Worm (Caenorhabditis elegans) whole organism, late embryonic: ENCODE measurements around the gene cpg-24.
"Not testable (repeated sequence)": the region's sequence is repeated elsewhere in the genome, so short reads cannot be mapped to it uniquely, and the experiment has no call there.

Experiments used
- C38D4.7 ChIP-seq: fragments of 200-800 bp; sonication (Bioruptor generic); optimal IDR thresholded peaks from 2 replicates; lab custom pipeline; 2018; ENCODE audit warnings: mild to moderate bottlenecking, missing genetic modification characterization, moderate library complexity, missing compliant biosample characterization
- K02D7.2 ChIP-seq: sonication (generic microtip); optimal IDR thresholded peaks from 2 replicates; lab custom pipeline; 2017; ENCODE audit warnings: mild to moderate bottlenecking, missing genetic modification characterization, missing compliant biosample characterization
- K09A11.1 ChIP-seq: sonication (generic microtip); optimal IDR thresholded peaks from 2 replicates; lab custom pipeline; 2017; ENCODE audit warnings: antibody characterized with exemption, mild to moderate bottlenecking, missing genetic modification characterization, missing compliant biosample characterization; ENCODE audit not compliant: insufficient read depth
- Y22D7AL.16 ChIP-seq: sonication (generic microtip); optimal IDR thresholded peaks from 2 replicates; lab custom pipeline; 2016; ENCODE audit warnings: missing genetic modification characterization, missing compliant biosample characterization
- ama-1 ChIP-seq: fragments of 150-350 bp; optimal IDR thresholded peaks from 2 replicates; lab custom pipeline; 2014
- ceh-18 ChIP-seq: sonication (generic microtip); optimal IDR thresholded peaks from 2 replicates; lab custom pipeline; 2016; ENCODE audit warnings: missing genetic modification characterization, missing compliant biosample characterization
- ceh-19 ChIP-seq: fragments of 200-800 bp; sonication (Bioruptor generic); optimal IDR thresholded peaks from 2 replicates; lab custom pipeline; 2018; ENCODE audit warnings: mild to moderate bottlenecking, missing genetic modification characterization, missing compliant biosample characterization
- ceh-24 ChIP-seq: sonication (generic microtip); optimal IDR thresholded peaks from 2 replicates; lab custom pipeline; 2016; ENCODE audit warnings: mild to moderate bottlenecking, missing genetic modification characterization, missing compliant biosample characterization
- ceh-31 ChIP-seq: sonication (generic microtip); optimal IDR thresholded peaks from 2 replicates; lab custom pipeline; 2016; ENCODE audit warnings: missing genetic modification characterization, missing compliant biosample characterization
- ceh-48 ChIP-seq: sonication (generic microtip); optimal IDR thresholded peaks from 2 replicates; lab custom pipeline; 2016; ENCODE audit warnings: missing genetic modification characterization, inconsistent platforms, missing compliant biosample characterization
- ceh-6 ChIP-seq: fragments of 200-800 bp; sonication (Bioruptor generic); optimal IDR thresholded peaks from 2 replicates; lab custom pipeline; 2018; ENCODE audit warnings: mild to moderate bottlenecking, missing genetic modification characterization, missing compliant biosample characterization
- che-1 ChIP-seq: sonication (generic microtip); optimal IDR thresholded peaks from 2 replicates; lab custom pipeline; 2016; ENCODE audit warnings: mild to moderate bottlenecking, missing genetic modification characterization, missing compliant biosample characterization
- dmd-4 ChIP-seq: sonication (generic microtip); optimal IDR thresholded peaks from 2 replicates; lab custom pipeline; 2016; ENCODE audit warnings: borderline replicate concordance, missing genetic modification characterization, missing compliant biosample characterization
- elt-2 ChIP-seq: sonication (generic microtip); optimal IDR thresholded peaks from 2 replicates; lab custom pipeline; 2016; ENCODE audit warnings: missing genetic modification reagents, missing genetic modification characterization, missing compliant biosample characterization
- ets-4 ChIP-seq: sonication (generic microtip); optimal IDR thresholded peaks from 2 replicates; lab custom pipeline; 2016; ENCODE audit warnings: missing genetic modification characterization, missing compliant biosample characterization
- eyg-1 ChIP-seq: sonication (generic microtip); optimal IDR thresholded peaks from 2 replicates; lab custom pipeline; 2016; ENCODE audit warnings: missing genotype, missing genetic modification characterization, missing compliant biosample characterization
- fkh-10 ChIP-seq: fragments of 150-350 bp; optimal IDR thresholded peaks from 2 replicates; lab custom pipeline; 2014; ENCODE audit warnings: missing biosample characterization, missing genetic modification reagents, missing genetic modification characterization
- hlh-30 ChIP-seq: sonication (generic microtip); optimal IDR thresholded peaks from 2 replicates; lab custom pipeline; 2017; ENCODE audit warnings: antibody characterized with exemption, missing genetic modification characterization, missing compliant biosample characterization; ENCODE audit not compliant: insufficient read depth
- hlh-6 ChIP-seq: sonication (generic microtip); optimal IDR thresholded peaks from 2 replicates; lab custom pipeline; 2016; ENCODE audit warnings: missing genotype, missing genetic modification characterization, missing compliant biosample characterization
- hlh-8 ChIP-seq: sonication (generic microtip); optimal IDR thresholded peaks from 2 replicates; lab custom pipeline; 2016; ENCODE audit warnings: missing genotype, missing genetic modification characterization, missing compliant biosample characterization
- lim-6 ChIP-seq: sonication (generic microtip); optimal IDR thresholded peaks from 2 replicates; lab custom pipeline; 2016; ENCODE audit warnings: missing genetic modification characterization, missing compliant biosample characterization
- lin-11 ChIP-seq: fragments of 200-800 bp; sonication (Bioruptor generic); optimal IDR thresholded peaks from 2 replicates; lab custom pipeline; 2018; ENCODE audit warnings: mild to moderate bottlenecking, missing genetic modification characterization, missing compliant biosample characterization
- nfya-1 ChIP-seq: sonication (generic microtip); optimal IDR thresholded peaks from 2 replicates; lab custom pipeline; 2017; ENCODE audit warnings: missing genetic modification characterization, mild to moderate bottlenecking, missing compliant biosample characterization, antibody characterized with exemption, moderate library complexity
- nhr-11 ChIP-seq: fragments of 150-350 bp; optimal IDR thresholded peaks from 2 replicates; lab custom pipeline; 2014; ENCODE audit warnings: missing biosample characterization, missing genetic modification characterization
- pag-3 ChIP-seq: sonication (generic microtip); optimal IDR thresholded peaks from 2 replicates; lab custom pipeline; 2016; ENCODE audit warnings: missing compliant biosample characterization, missing genetic modification characterization, borderline replicate concordance
- pat-9 ChIP-seq: fragments of 200-800 bp; sonication (Bioruptor generic); optimal IDR thresholded peaks from 2 replicates; lab custom pipeline; 2018; ENCODE audit warnings: mild to moderate bottlenecking, missing genetic modification characterization, moderate library complexity, missing compliant biosample characterization
- pax-1 ChIP-seq: fragments of 150-350 bp; optimal IDR thresholded peaks from 2 replicates; lab custom pipeline; 2014; ENCODE audit warnings: missing biosample characterization, missing genetic modification characterization
- pha-2 ChIP-seq: sonication (generic microtip); optimal IDR thresholded peaks from 2 replicates; lab custom pipeline; 2017; ENCODE audit warnings: mild to moderate bottlenecking, missing genetic modification characterization, missing compliant biosample characterization
- pha-4 ChIP-seq: fragments of 150-350 bp; optimal IDR thresholded peaks from 2 replicates; lab custom pipeline; 2018; ENCODE audit warnings: missing biosample characterization, missing genetic modification reagents, missing genetic modification characterization
- pqm-1 ChIP-seq: sonication (generic microtip); optimal IDR thresholded peaks from 2 replicates; lab custom pipeline; 2016; ENCODE audit warnings: missing genetic modification characterization, missing compliant biosample characterization
- ref-2 ChIP-seq: sonication (generic microtip); optimal IDR thresholded peaks from 2 replicates; lab custom pipeline; 2016; ENCODE audit warnings: missing genetic modification characterization, missing compliant biosample characterization
- rnt-1 ChIP-seq: sonication (generic microtip); optimal IDR thresholded peaks from 2 replicates; lab custom pipeline; 2016; ENCODE audit warnings: missing genetic modification characterization, missing compliant biosample characterization
- tbx-2 ChIP-seq: sonication (generic microtip); optimal IDR thresholded peaks from 2 replicates; lab custom pipeline; 2016; ENCODE audit warnings: missing genetic modification characterization, missing compliant biosample characterization
- unc-3 ChIP-seq, 2 experiments: fragments of 200-800 bp in 1 of 2; sonication (Bioruptor generic) in 1 of 2; sonication (generic microtip) in 1 of 2; conservative IDR thresholded peaks in 1 of 2; optimal IDR thresholded peaks in 1 of 2; 2 replicates each; pipeline versions ENCODE4 v1.3.6 to Lab custom; 2016 to 2022; ENCODE audit warnings: missing compliant biosample characterization in 2 of 2, missing genetic modification characterization in 2 of 2, missing genetic modification reagents in 1 of 2
- unc-55 ChIP-seq: sonication (generic microtip); optimal IDR thresholded peaks from 2 replicates; lab custom pipeline; 2017; ENCODE audit warnings: missing biosample characterization, missing genetic modification reagents, missing genetic modification characterization
- ztf-16 ChIP-seq: sonication (generic microtip); optimal IDR thresholded peaks from 2 replicates; lab custom pipeline; 2017; ENCODE audit warnings: missing genetic modification characterization, missing compliant biosample characterization

The cpg-24 gene

DNA sequence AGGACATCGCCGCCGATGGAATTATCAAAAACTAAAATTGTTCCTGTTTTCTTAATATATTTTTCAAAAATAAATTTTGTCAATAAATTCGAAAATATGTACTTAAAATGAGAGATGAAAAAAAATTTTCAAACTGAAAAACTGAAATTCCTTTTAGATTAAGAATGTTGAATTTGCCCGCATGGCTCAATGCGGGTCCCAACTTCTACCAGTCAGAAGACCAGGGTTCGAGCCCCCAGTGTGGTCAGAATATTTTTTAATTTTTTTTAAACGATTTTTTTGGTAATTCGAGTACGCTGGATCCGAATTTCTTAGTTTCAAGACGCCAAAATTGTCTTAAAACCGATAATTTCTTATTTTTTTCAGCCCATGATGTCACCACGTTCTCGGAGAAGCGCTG lies 5.6 kb downstream of the cpg-24 start:
- no peak for TF ChIP-seq dmd-4
- TF ChIP-seq tbx-2: no peak
- no peak for TF ChIP-seq unc-3 (GFP tag; conservative IDR thresholded peaks at IDR 0.05; lab: Robert Waterston, UW)
- TF ChIP-seq unc-3 (tag; optimal IDR thresholded peaks at IDR 0.05; lab: Kevin White, UChicago): no peak

DNA sequence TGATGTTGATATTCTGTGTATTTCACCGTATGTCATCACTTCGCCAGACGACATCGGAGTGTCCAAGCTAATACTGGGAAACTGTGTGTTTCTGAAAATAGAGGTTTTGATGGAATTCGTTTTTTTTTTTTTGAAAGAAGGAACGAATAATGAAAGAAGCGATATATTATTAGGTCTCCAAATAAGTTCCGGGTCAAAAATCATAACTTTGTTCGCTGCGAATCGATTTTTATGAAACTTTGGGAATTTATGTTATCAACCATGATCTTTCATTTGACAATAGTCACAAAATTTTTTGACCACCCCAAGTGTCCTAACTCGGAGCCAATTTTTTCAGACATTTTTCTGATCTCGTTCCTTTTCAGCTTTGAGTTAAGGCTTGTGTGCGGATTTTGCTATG lies 13.4 kb downstream of the cpg-24 start, which contains the start of gene nhr-274:
nhr-274 (minus strand) TSS at position 101 of the 400 bp plus-strand sequence.
- TF ChIP-seq ceh-31; ref-2; elt-2 (tag; lab: Kevin White, UChicago): not testable (repeated sequence)

DNA sequence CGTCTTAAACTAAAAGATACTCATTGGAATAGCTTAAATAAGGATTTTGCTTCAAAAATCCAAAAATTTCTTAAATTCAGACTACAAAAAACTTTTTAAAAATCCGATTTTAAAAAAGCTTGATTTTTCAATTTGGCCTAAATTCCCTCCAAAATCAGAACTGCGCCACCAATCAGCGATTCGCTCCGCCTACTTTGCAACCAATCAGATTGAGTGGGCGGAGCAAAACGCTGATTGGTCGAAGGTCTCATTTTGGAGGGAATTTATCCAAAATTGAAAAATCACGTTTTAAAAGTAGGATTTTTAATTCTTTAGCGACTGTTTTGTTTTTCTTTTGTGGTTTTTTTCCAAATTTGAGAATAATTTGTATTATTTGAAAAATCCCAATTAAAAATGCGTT lies 17.6 kb downstream of the cpg-24 start:
- TF ChIP-seq dmd-4 (no peak), lim-6 (tag; lab: Kevin White, UChicago) (no peak), eyg-1 (no peak), fkh-10 (GFP tag; lab: Kevin White, UChicago) (no peak), che-1 (no peak), ceh-6 (GFP tag; lab: Kevin White, UChicago) (no peak), nfya-1 (tag; lab: Kevin White, UChicago) (peak; percentile 97), unc-3 (GFP tag; conservative IDR thresholded peaks at IDR 0.05; lab: Robert Waterston, UW) (no peak), unc-3 (tag; optimal IDR thresholded peaks at IDR 0.05; lab: Kevin White, UChicago) (no peak)

DNA sequence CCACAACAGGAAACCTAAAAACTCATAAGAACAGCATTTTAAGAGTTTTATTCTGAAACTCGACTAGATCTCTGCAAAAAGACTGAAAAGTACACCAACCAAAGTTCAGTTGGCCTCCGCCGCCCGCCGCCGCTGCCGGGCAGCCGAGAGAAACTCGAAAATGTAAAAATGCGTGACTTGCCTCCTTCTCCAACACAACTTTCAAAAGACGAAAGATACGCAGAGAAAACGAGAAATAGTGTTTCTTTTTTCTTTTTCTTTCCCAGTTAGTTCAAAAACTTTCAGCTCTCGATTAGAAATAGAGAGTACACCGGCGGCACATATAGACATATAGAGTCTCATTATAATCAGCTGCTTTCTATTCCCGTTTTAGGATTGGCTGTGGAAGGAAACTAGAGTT lies 18.0 kb downstream of the cpg-24 start:
- TF ChIP-seq ama-1 (lab: Kevin White, UChicago) (no peak), hlh-30 (tag; lab: Kevin White, UChicago) (peak; percentile 44)

DNA sequence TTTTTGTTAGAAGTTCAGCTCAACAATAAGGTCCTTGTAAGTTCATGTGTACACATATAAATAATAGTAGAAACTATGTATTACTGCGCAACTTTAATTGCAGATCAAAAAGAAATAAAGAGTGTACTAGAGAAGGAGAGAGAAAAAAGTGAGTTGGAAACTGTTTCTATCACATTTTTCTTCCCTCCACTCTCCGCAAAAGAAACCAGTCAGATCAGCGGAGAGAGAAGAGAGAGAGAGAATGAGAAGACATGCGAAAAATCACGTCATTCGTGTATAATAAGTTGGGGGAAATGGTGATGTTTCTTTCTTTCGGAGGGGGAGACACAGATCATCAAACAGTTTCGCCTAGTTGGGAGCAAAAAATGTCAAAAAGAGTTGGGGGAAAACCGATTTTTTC lies 23.6 kb downstream of the cpg-24 start:
- TF ChIP-seq elt-2 (tag; lab: Kevin White, UChicago) (no peak), nfya-1 (tag; lab: Kevin White, UChicago) (peak; percentile 41)

DNA sequence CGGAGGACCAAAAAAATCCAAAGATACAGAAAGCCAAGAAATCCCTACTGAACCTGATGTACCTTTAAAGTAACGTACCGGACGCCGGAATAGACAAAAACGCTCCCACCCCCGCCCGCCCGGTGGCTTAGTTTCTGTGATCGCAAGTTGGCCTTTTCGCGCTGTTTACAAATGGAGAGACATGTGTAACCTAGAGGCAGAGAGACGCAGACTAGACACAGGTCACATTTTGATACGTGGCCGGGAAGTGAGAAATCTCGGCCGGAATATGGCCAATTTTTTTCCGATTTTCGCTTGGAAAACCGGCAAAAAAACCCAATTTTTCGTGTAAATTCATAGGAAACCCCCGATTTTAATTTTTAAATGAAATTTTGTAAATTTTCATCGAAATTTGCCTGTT lies 25.3 kb downstream of the cpg-24 start:
- TF ChIP-seq hlh-30 (tag; lab: Kevin White, UChicago): peak; percentile 36
- peak; percentile 16 for TF ChIP-seq ceh-19 (GFP tag; lab: Kevin White, UChicago)
- no peak for TF ChIP-seq fkh-10 (GFP tag; lab: Kevin White, UChicago)

DNA sequence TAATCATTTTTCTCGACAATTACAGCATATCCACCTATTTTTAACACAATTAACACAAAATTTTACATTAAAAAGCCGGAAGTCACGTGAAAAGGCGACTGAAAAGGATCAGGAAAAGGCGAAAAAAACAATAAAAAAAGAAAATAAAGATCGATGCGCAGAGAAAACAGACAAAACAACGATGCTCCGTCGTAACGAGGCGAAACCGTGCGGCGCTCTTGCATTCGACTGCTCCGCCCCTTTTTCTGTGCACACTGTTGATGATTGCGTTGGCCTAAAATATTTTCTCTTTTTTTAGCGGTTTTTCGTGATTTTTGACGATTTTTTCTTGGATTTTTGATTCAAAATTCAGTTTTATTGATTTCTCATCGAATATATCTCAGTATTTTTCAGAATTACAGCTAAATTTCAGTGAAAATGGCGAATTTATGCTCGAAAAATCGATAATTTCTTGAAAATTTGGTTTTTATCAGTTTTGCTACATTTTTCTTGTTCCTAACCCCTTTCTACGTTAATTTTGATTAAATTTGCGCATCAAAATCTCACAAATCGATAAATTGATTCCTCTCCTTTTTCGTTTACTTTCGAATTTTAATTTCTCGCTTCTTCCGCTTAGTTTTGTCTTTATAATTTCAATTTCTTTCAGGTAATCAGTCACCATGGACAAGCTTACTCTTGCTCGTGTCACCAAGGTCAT lies 27.4 kb downstream of the cpg-24 start, which contains the start of gene rps-28:
rps-28 (plus strand) TSS at position 647 of the 697 bp plus-strand sequence.
- TF ChIP-seq ztf-16 (tag; lab: Kevin White, UChicago) (peak; percentile 91), dmd-4 (no peak), pqm-1 (tag; lab: Kevin White, UChicago) (peak; percentile 12), ceh-18 (tag; lab: Kevin White, UChicago) (peak; percentile 98), hlh-8 (peak; percentile 61), nhr-11 (tag; lab: Kevin White, UChicago) (peak; percentile 56), ets-4 (tag; lab: Kevin White, UChicago) (peak; percentile 82), K02D7.2 (tag; lab: Kevin White, UChicago) (peak; percentile 61), che-1 (peak; percentile 69), ceh-48 (tag; lab: Kevin White, UChicago) (peak; percentile 76), ref-2 (peak; percentile 95), ceh-24 (no peak), hlh-30 (tag; lab: Kevin White, UChicago) (peak; percentile 64), pat-9 (tag; lab: Kevin White, UChicago) (peak; percentile 77), K09A11.1 (tag; lab: Kevin White, UChicago) (peak; percentile 94), fkh-10 (GFP tag; lab: Kevin White, UChicago) (peak; percentile 25), Y22D7AL.16 (peak; percentile 73), C38D4.7 (GFP tag; lab: Kevin White, UChicago) (peak; percentile 60), unc-55 (peak; percentile 79), ceh-31 (peak; percentile 95), pax-1 (tag; lab: Kevin White, UChicago) (peak; percentile 87), hlh-6 (peak; percentile 42), pag-3 (tag; lab: Kevin White, UChicago) (peak; percentile 24), eyg-1 (peak; percentile 73), ceh-6 (GFP tag; lab: Kevin White, UChicago) (peak; percentile 61), pha-2 (peak; percentile 80), lin-11 (peak; percentile 49), rnt-1 (peak; percentile 97), pha-4 (no peak), elt-2 (tag; lab: Kevin White, UChicago) (peak; percentile 97)
